Worm (Caenorhabditis elegans): ENCODE results near the gene agl-1.

Gene agl-1

ce11 chrII:14357936-14358416 is at the start of gene agl-1, which contains the start of gene pfs-2:
Gene agl-1, minus strand, starts transcription at chrII:14358113.
Gene pfs-2, plus strand, starts transcription at chrII:14358366.
- TF ChIP-seq nhr-11 (tag; optimal IDR thresholded peaks at IDR 0.05) (peak; percentile 47), dpl-1 (GFP tag; optimal IDR thresholded peaks at IDR 0.05) (peak; percentile 93), spr-3 (GFP tag; optimal IDR thresholded peaks at IDR 0.05) (no peak), spr-1 (tag; optimal IDR thresholded peaks at IDR 0.05) (peak; percentile 50), dve-1 (tag; optimal IDR thresholded peaks at IDR 0.05; ENCODE audit: insufficient read depth) (peak; percentile 59), zip-11 (GFP tag; IDR thresholded peaks at IDR 0.05) (no peak), T20F7.1 (GFP tag; optimal IDR thresholded peaks at IDR 0.05) (no peak), lin-38 (GFP tag; IDR thresholded peaks at IDR 0.05) (peak; percentile 77), F37D6.2 (tag; optimal IDR thresholded peaks at IDR 0.05) (peak; percentile 9), ceh-28 (tag; optimal IDR thresholded peaks at IDR 0.05) (peak; percentile 59), D1046.2 (GFP tag; IDR thresholded peaks at IDR 0.05) (no peak), pha-4 (GFP tag; IDR thresholded peaks at IDR 0.05) (no peak), pha-4 (tag; optimal IDR thresholded peaks at IDR 0.05) (peak; percentile 65), snpc-1.2 (GFP tag; IDR thresholded peaks at IDR 0.05) (no peak), ZK546.5 (tag; optimal IDR thresholded peaks at IDR 0.05) (peak in 1 of 2 experiments; percentile 58), hlh-11 (tag; optimal IDR thresholded peaks at IDR 0.05) (peak; percentile 57), nhr-102 (tag; optimal IDR thresholded peaks at IDR 0.05) (peak; percentile 16), ceh-20 (GFP tag; IDR thresholded peaks at IDR 0.05) (0 out of 2 replicates have a peak, but pooled peaks have one; percentile 30), mes-2 (tag; optimal IDR thresholded peaks at IDR 0.05; ENCODE audit: poor library complexity, severe bottlenecking) (peak; percentile 78), mdl-1 (tag; optimal IDR thresholded peaks at IDR 0.05) (peak; percentile 10 to 85), dmd-6 (GFP tag; IDR thresholded peaks at IDR 0.05) (0 out of 2 replicates have a peak, but pooled peaks have one; percentile 15), nhr-77 (tag; optimal IDR thresholded peaks at IDR 0.05) (peak; percentile 64), daf-16 (GFP tag; optimal IDR thresholded peaks at IDR 0.05) (no peak), daf-16 (tag; optimal IDR thresholded peaks at IDR 0.05) (peak; percentile 16), lin-13 (GFP tag; optimal IDR thresholded peaks at IDR 0.05) (peak; percentile 12), aha-1 (tag) (peak; percentile 98), mdt-29 (GFP tag; IDR thresholded peaks at IDR 0.05) (no peak), lin-1 (GFP tag; IDR thresholded peaks at IDR 0.05) (no peak), hif-1 (tag; optimal IDR thresholded peaks at IDR 0.05) (peak in 1 of 2 experiments; percentile 96), T26A8.4 (GFP tag; IDR thresholded peaks at IDR 0.05) (0 out of 2 replicates have a peak, but pooled peaks have one; percentile 24), lim-7 (GFP tag; IDR thresholded peaks at IDR 0.05) (peak; percentile 19; the same call in 1 of the 2 replicates), lsy-2 (tag; optimal IDR thresholded peaks at IDR 0.05) (peak; percentile 27 to 93), rbr-2 (tag; optimal IDR thresholded peaks at IDR 0.05) (peak; percentile 68), Y5F2A.4 (GFP tag; optimal IDR thresholded peaks at IDR 0.05) (no peak), egl-27 (tag; optimal IDR thresholded peaks at IDR 0.05) (no peak), dmd-8 (GFP tag; IDR thresholded peaks at IDR 0.05) (no peak), hlh-30 (tag; optimal IDR thresholded peaks at IDR 0.05; ENCODE audit: insufficient read depth) (peak; percentile 95), nhr-28 (tag; optimal IDR thresholded peaks at IDR 0.05) (peak; percentile 44), nhr-111 (GFP tag; optimal IDR thresholded peaks at IDR 0.05) (no peak), mep-1 (tag; optimal IDR thresholded peaks at IDR 0.05) (peak; percentile 85), fkh-10 (GFP tag; optimal IDR thresholded peaks at IDR 0.05) (peak; percentile 35), mxl-3 (GFP tag; optimal IDR thresholded peaks at IDR 0.05) (peak; percentile 78)

All from whole organism, L4 larva.